Fruit fly (Drosophila melanogaster) whole organism, prepupa: ENCODE results near the gene Rtnl2.
A peak's percentile ranks its signal among the peaks of the same experiment; 100 is the strongest.

Experiments used
- Blimp-1 ChIP-seq: fragments of 200-800 bp; sonication (Bioruptor generic); optimal IDR thresholded peaks from 3 replicates; lab custom pipeline; 2017; ENCODE audit warnings: missing biosample characterization, missing genetic modification characterization, mild to moderate bottlenecking, moderate library complexity, missing genetic modification reagents
- CG10669 ChIP-seq: fragments of 200-800 bp; sonication (Bioruptor generic); optimal IDR thresholded peaks from 3 replicates; lab custom pipeline; 2018; ENCODE audit warnings: missing biosample characterization, mild to moderate bottlenecking, missing genetic modification characterization, moderate library complexity
- CG11294 ChIP-seq: fragments of 200-800 bp; sonication (Bioruptor generic); IDR thresholded peaks from 2 replicates; pipeline ENCODE4 v1.3.6; 2022; ENCODE audit warnings: missing biosample characterization, missing genetic modification characterization
- CG11902 ChIP-seq: fragments of 200-800 bp; sonication (Bioruptor generic); optimal IDR thresholded peaks from 3 replicates; lab custom pipeline; 2016; ENCODE audit warnings: missing biosample characterization, missing genetic modification characterization
- CG15336 ChIP-seq: fragments of 200-800 bp; sonication (Bioruptor generic); IDR thresholded peaks from 2 replicates; pipeline ENCODE4 v1.3.6; 2022; ENCODE audit warnings: missing biosample characterization, missing genetic modification characterization
- CG1621 ChIP-seq: fragments of 200-800 bp; sonication (Bioruptor generic); optimal IDR thresholded peaks from 3 replicates; lab custom pipeline; 2018; ENCODE audit warnings: missing biosample characterization, mild to moderate bottlenecking, missing genetic modification characterization
- CG16779 ChIP-seq: fragments of 200-800 bp; sonication (Bioruptor generic); optimal IDR thresholded peaks from 3 replicates; lab custom pipeline; 2017; ENCODE audit warnings: missing biosample characterization, mild to moderate bottlenecking, missing genetic modification characterization
- CG3032 ChIP-seq: fragments of 200-800 bp; optimal IDR thresholded peaks from 2 replicates; lab custom pipeline; 2019; ENCODE audit warnings: missing biosample characterization, mild to moderate bottlenecking, missing genetic modification characterization, moderate library complexity
- CG31627 ChIP-seq: fragments of 200-800 bp; sonication (Bioruptor generic); optimal IDR thresholded peaks from 3 replicates; lab custom pipeline; 2016; ENCODE audit warnings: missing biosample characterization, missing genetic modification characterization
- CG32006 ChIP-seq: fragments of 200-800 bp; sonication (Bioruptor generic); optimal IDR thresholded peaks from 3 replicates; lab custom pipeline; 2017; ENCODE audit warnings: missing biosample characterization, mild to moderate bottlenecking, missing genetic modification characterization
- CG34406 ChIP-seq: fragments of 200-800 bp; sonication (Bioruptor generic); optimal IDR thresholded peaks from 3 replicates; lab custom pipeline; 2016; ENCODE audit warnings: missing biosample characterization, missing genetic modification characterization
- CG3919 ChIP-seq: fragments of 200-800 bp; sonication (Bioruptor generic); optimal IDR thresholded peaks from 3 replicates; lab custom pipeline; 2016; ENCODE audit warnings: missing biosample characterization, missing genetic modification characterization
- CG6163 ChIP-seq: fragments of 200-800 bp; sonication (Bioruptor generic); IDR thresholded peaks from 3 replicates; pipeline ENCODE4 v1.3.6; 2022; ENCODE audit warnings: missing biosample characterization, missing genetic modification characterization
- CG6276 ChIP-seq: fragments of 200-800 bp; sonication (Bioruptor generic); optimal IDR thresholded peaks from 2 replicates; lab custom pipeline; 2017; ENCODE audit warnings: missing biosample characterization, mild to moderate bottlenecking, missing genetic modification characterization
- CG6792 ChIP-seq: fragments of 200-800 bp; sonication (Bioruptor generic); optimal IDR thresholded peaks from 3 replicates; lab custom pipeline; 2016; ENCODE audit warnings: missing biosample characterization, missing genetic modification characterization
- CG6854 ChIP-seq: fragments of 200-800 bp; sonication (Bioruptor generic); optimal IDR thresholded peaks from 2 replicates; lab custom pipeline; 2017; ENCODE audit warnings: missing biosample characterization, mild to moderate bottlenecking, missing genetic modification characterization
- CG7368 ChIP-seq: fragments of 200-800 bp; sonication (Bioruptor generic); optimal IDR thresholded peaks from 3 replicates; lab custom pipeline; 2016; ENCODE audit warnings: missing biosample characterization, missing genetic modification characterization
- CG8119 ChIP-seq: fragments of 200-800 bp; sonication (Bioruptor generic); IDR thresholded peaks from 3 replicates; pipeline ENCODE4 v1.3.6; 2022; ENCODE audit warnings: missing biosample characterization, missing genetic modification characterization
- CG8319 ChIP-seq: fragments of 200-800 bp; sonication (Bioruptor generic); optimal IDR thresholded peaks from 3 replicates; lab custom pipeline; 2016; ENCODE audit warnings: missing biosample characterization, missing genetic modification characterization
- CG8632 ChIP-seq: fragments of 200-800 bp; sonication (Bioruptor generic); optimal IDR thresholded peaks from 3 replicates; lab custom pipeline; 2016; ENCODE audit warnings: missing biosample characterization, missing genetic modification characterization
- Eip75B ChIP-seq: fragments of 200-800 bp; sonication (Bioruptor generic); optimal IDR thresholded peaks from 3 replicates; lab custom pipeline; 2016; ENCODE audit warnings: missing biosample characterization, missing genetic modification characterization
- Eip78C ChIP-seq: fragments of 200-800 bp; sonication (Bioruptor generic); peaks from one replicate; lab custom pipeline; 2016; ENCODE audit warnings: missing biosample characterization, missing genetic modification characterization
- Eip93F ChIP-seq: fragments of 200-800 bp; sonication (Bioruptor generic); optimal IDR thresholded peaks from 2 replicates; lab custom pipeline; 2016; ENCODE audit warnings: missing biosample characterization, mild to moderate bottlenecking, missing genetic modification characterization
- Ets21C ChIP-seq: fragments of 200-800 bp; sonication (Bioruptor generic); optimal IDR thresholded peaks from 3 replicates; lab custom pipeline; 2016; ENCODE audit warnings: missing biosample characterization, missing genetic modification characterization
- Ets96B ChIP-seq: fragments of 200-800 bp; optimal IDR thresholded peaks from 2 replicates; lab custom pipeline; 2019; ENCODE audit warnings: missing biosample characterization, mild to moderate bottlenecking, missing genetic modification characterization, moderate library complexity
- Hr38 ChIP-seq: sonication (Bioruptor generic); optimal IDR thresholded peaks from 2 replicates; lab custom pipeline; 2016; ENCODE audit warnings: missing biosample characterization, missing genetic modification characterization
- Hr39 ChIP-seq: fragments of 200-800 bp; sonication (Bioruptor generic); optimal IDR thresholded peaks from 2 replicates; lab custom pipeline; 2016; ENCODE audit warnings: missing biosample characterization, missing genetic modification characterization
- Hr4 ChIP-seq: fragments of 200-800 bp; sonication (Bioruptor generic); optimal IDR thresholded peaks from 3 replicates; lab custom pipeline; 2016; ENCODE audit warnings: missing biosample characterization, missing genetic modification characterization
- Met ChIP-seq: fragments of 200-800 bp; sonication (Bioruptor generic); optimal IDR thresholded peaks from 3 replicates; lab custom pipeline; 2016; ENCODE audit warnings: missing biosample characterization, missing genetic modification characterization
- OdsH ChIP-seq: fragments of 200-800 bp; sonication (Bioruptor generic); optimal IDR thresholded peaks from 3 replicates; lab custom pipeline; 2016; ENCODE audit warnings: missing biosample characterization, missing genetic modification characterization
- Smox ChIP-seq: fragments of 200-800 bp; sonication (Bioruptor generic); optimal IDR thresholded peaks from 3 replicates; lab custom pipeline; 2016; ENCODE audit warnings: missing biosample characterization, missing genetic modification characterization
- Sox102F ChIP-seq: fragments of 200-800 bp; sonication (Bioruptor generic); optimal IDR thresholded peaks from 2 replicates; lab custom pipeline; 2016; ENCODE audit warnings: missing biosample characterization, mild to moderate bottlenecking, missing genetic modification characterization
- Sox14 ChIP-seq: fragments of 200-800 bp; sonication (Bioruptor generic); optimal IDR thresholded peaks from 3 replicates; lab custom pipeline; 2016; ENCODE audit warnings: missing biosample characterization, missing genetic modification characterization
- Sox15 ChIP-seq: fragments of 200-800 bp; sonication (Bioruptor generic); optimal IDR thresholded peaks from 3 replicates; lab custom pipeline; 2016; ENCODE audit warnings: missing biosample characterization, missing genetic modification characterization
- cyc ChIP-seq: fragments of 200-800 bp; sonication (Bioruptor generic); optimal IDR thresholded peaks from 3 replicates; lab custom pipeline; 2016; ENCODE audit warnings: missing biosample characterization, missing genetic modification characterization
- dsx ChIP-seq: fragments of 200-800 bp; optimal IDR thresholded peaks from 3 replicates; lab custom pipeline; 2019; ENCODE audit warnings: missing biosample characterization, mild to moderate bottlenecking, missing genetic modification characterization, moderate library complexity; ENCODE audit not compliant: poor library complexity, severe bottlenecking
- eg ChIP-seq: fragments of 200-800 bp; sonication (Bioruptor generic); IDR thresholded peaks from 3 replicates; pipeline ENCODE4 v1.3.6; 2022; ENCODE audit warnings: missing biosample characterization, missing genetic modification characterization
- fd59A ChIP-seq: fragments of 200-800 bp; sonication (Bioruptor generic); optimal IDR thresholded peaks from 2 replicates; lab custom pipeline; 2017; ENCODE audit warnings: missing biosample characterization, mild to moderate bottlenecking, missing genetic modification characterization, missing genetic modification reagents
- fd85E ChIP-seq: fragments of 200-800 bp; sonication (Bioruptor generic); optimal IDR thresholded peaks from 3 replicates; lab custom pipeline; 2016; ENCODE audit warnings: missing biosample characterization, missing genetic modification characterization
- fkh ChIP-seq: fragments of 200-800 bp; sonication (Bioruptor generic); optimal IDR thresholded peaks from 3 replicates; lab custom pipeline; 2017; ENCODE audit warnings: missing biosample characterization, mild to moderate bottlenecking, missing genetic modification characterization, moderate library complexity
- lz ChIP-seq: fragments of 200-800 bp; sonication (Bioruptor generic); optimal IDR thresholded peaks from 3 replicates; lab custom pipeline; 2016; ENCODE audit warnings: missing biosample characterization, missing genetic modification characterization
- net ChIP-seq: fragments of 200-800 bp; sonication (Bioruptor generic); optimal IDR thresholded peaks from 3 replicates; lab custom pipeline; 2016; ENCODE audit warnings: missing biosample characterization, missing genetic modification characterization
- pdm3 ChIP-seq: fragments of 200-800 bp; sonication (Bioruptor generic); optimal IDR thresholded peaks from 3 replicates; lab custom pipeline; 2016; ENCODE audit warnings: missing biosample characterization, missing genetic modification characterization
- salr ChIP-seq, 2 experiments: fragments of 200-800 bp; sonication (Bioruptor generic); optimal IDR thresholded peaks; 3 replicates each; lab custom pipeline; 2016 to 2018; ENCODE audit warnings: missing biosample characterization in 2 of 2, missing genetic modification characterization in 2 of 2, mild to moderate bottlenecking in 1 of 2
- spab ChIP-seq: fragments of 200-800 bp; sonication (Bioruptor generic); optimal IDR thresholded peaks from 2 replicates; lab custom pipeline; 2017; ENCODE audit warnings: missing biosample characterization, mild to moderate bottlenecking, missing genetic modification characterization, missing genetic modification reagents
- ss ChIP-seq, 2 experiments: fragments of 200-800 bp; sonication (Bioruptor generic); optimal IDR thresholded peaks; 2 replicates in 1 of 2; 3 replicates in 1 of 2; lab custom pipeline; 2017 to 2018; ENCODE audit warnings: mild to moderate bottlenecking in 2 of 2, missing biosample characterization in 2 of 2, missing genetic modification characterization in 2 of 2, moderate library complexity in 1 of 2
- topi ChIP-seq: fragments of 200-800 bp; sonication (Bioruptor generic); optimal IDR thresholded peaks from 3 replicates; lab custom pipeline; 2016; ENCODE audit warnings: missing biosample characterization, missing genetic modification characterization
- vri ChIP-seq: fragments of 200-800 bp; sonication (Bioruptor generic); optimal IDR thresholded peaks from 3 replicates; lab custom pipeline; 2016; ENCODE audit warnings: missing biosample characterization, mild to moderate bottlenecking, missing genetic modification characterization

Rtnl2 gene

dm6 chr3R:7491453-7491853, 38.6 kb downstream of the Rtnl2 start:
- TF ChIP-seq Eip75B (GFP tag; lab: Kevin White, UChicago) (no peak), CG6163 (GFP tag; lab: Robert Waterston, UW) (no peak), Met (GFP tag; lab: Kevin White, UChicago) (no peak), CG8119 (GFP tag; lab: Robert Waterston, UW) (no peak), CG7368 (GFP tag; lab: Kevin White, UChicago) (no peak), spab (GFP tag; lab: Kevin White, UChicago) (no peak), Hr39 (GFP tag; lab: Kevin White, UChicago) (no peak), CG11902 (GFP tag; lab: Kevin White, UChicago) (no peak), Ets21C (GFP tag; lab: Kevin White, UChicago) (no peak), ss (GFP tag; optimal IDR thresholded peaks at IDR 0.05; lab: Kevin White, UChicago) (no peak), Eip93F (GFP tag; lab: Kevin White, UChicago) (no peak), CG11294 (GFP tag; lab: Robert Waterston, UW) (no peak), CG6854 (peak; percentile 48), cyc (GFP tag; lab: Kevin White, UChicago) (no peak), Smox (GFP tag; lab: Kevin White, UChicago) (no peak), fkh (GFP tag; lab: Kevin White, UChicago) (peak; percentile 28), Ets96B (tag; lab: Kevin White, UChicago) (no peak), Hr38 (no peak), Sox15 (GFP tag; lab: Kevin White, UChicago) (no peak), net (no peak), fd59A (GFP tag; lab: Kevin White, UChicago) (no peak), fd85E (GFP tag; lab: Kevin White, UChicago) (peak; percentile 16), pdm3 (GFP tag; lab: Kevin White, UChicago) (no peak), Blimp-1 (no peak), CG32006 (no peak), CG8632 (GFP tag; lab: Kevin White, UChicago) (no peak), OdsH (GFP tag; lab: Kevin White, UChicago) (no peak), eg (no peak; the same call in 2 of the 3 replicates), CG31627 (GFP tag; lab: Kevin White, UChicago) (no peak), CG15336 (GFP tag; lab: Robert Waterston, UW) (0 out of 2 replicates have a peak, but pooled peaks have one; percentile 6)

- TF ChIP-seq CG16779 (no peak), CG34406 (GFP tag; lab: Kevin White, UChicago) (peak; percentile 81), ss (GFP tag; optimal IDR thresholded peaks at IDR 0.05; lab: Kevin White, UChicago) (peak in 1 of 2 experiments; percentile 60), CG6792 (GFP tag; lab: Kevin White, UChicago) (peak; percentile 69), CG3919 (peak; percentile 75), CG6854 (peak; percentile 15), Smox (GFP tag; lab: Kevin White, UChicago) (peak; percentile 78), Eip93F (GFP tag; lab: Kevin White, UChicago) (no peak), cyc (GFP tag; lab: Kevin White, UChicago) (peak; percentile 61), Ets96B (tag; lab: Kevin White, UChicago) (peak; percentile 65), Hr4 (peak; percentile 90), dsx (GFP tag; lab: Kevin White, UChicago) (peak; percentile 47), CG10669 (GFP tag; lab: Kevin White, UChicago) (peak; percentile 45), Sox102F (peak; percentile 45), Sox14 (GFP tag; lab: Kevin White, UChicago) (peak; percentile 71), net (peak; percentile 81), CG6276 (peak; percentile 84), spab (GFP tag; lab: Kevin White, UChicago) (peak; percentile 46), fd85E (GFP tag; lab: Kevin White, UChicago) (no peak), CG8319 (GFP tag; lab: Kevin White, UChicago) (peak; percentile 66), fkh (GFP tag; lab: Kevin White, UChicago) (no peak), fd59A (GFP tag; lab: Kevin White, UChicago) (peak; percentile 27), CG3032 (peak; percentile 69), salr (GFP tag; optimal IDR thresholded peaks at IDR 0.05; lab: Kevin White, UChicago) (peak in 1 of 2 experiments; percentile 87), vri (GFP tag; lab: Kevin White, UChicago) (peak; percentile 26), CG8119 (GFP tag; lab: Robert Waterston, UW) (peak; percentile 86), CG31627 (GFP tag; lab: Kevin White, UChicago) (peak; percentile 72), Met (GFP tag; lab: Kevin White, UChicago) (peak; percentile 74), topi (GFP tag; lab: Kevin White, UChicago) (peak; percentile 79), lz (GFP tag; lab: Kevin White, UChicago) (peak; percentile 70), CG1621 (tag; lab: Kevin White, UChicago) (no peak), Eip78C (GFP tag; lab: Kevin White, UChicago) (peak; percentile 97), Hr38 (no peak)
These were observed 39.2 kb downstream of the Rtnl2 start for dm6 chr3R:7490884-7491283.
